Fruit fly (Drosophila melanogaster): ENCODE data around the gene CG14645.

The CG14645 gene

dm6 chr3R:4311067-4311723, 23.7 kb upstream of the CG14645 start, which contains the start of gene Suv3 (continued):
- TF ChIP-seq Med (GFP tag) = peak; percentile 65
- TF ChIP-seq disco-r (GFP tag; optimal IDR thresholded peaks at IDR 0.05) = no peak
- peak in 1 of 2 experiments; percentile 13 for TF ChIP-seq dpn (GFP tag; optimal IDR thresholded peaks at IDR 0.05)
- TF ChIP-seq otp (GFP tag; IDR thresholded peaks at IDR 0.05) = no peak
- no peak for TF ChIP-seq Six4 (GFP tag; optimal IDR thresholded peaks at IDR 0.05)
- TF ChIP-seq Hsf (GFP tag; optimal IDR thresholded peaks at IDR 0.05) = no peak
- TF ChIP-seq lola (GFP tag; optimal IDR thresholded peaks at IDR 0.05) = peak in 1 of 3 experiments; percentile 55
- no peak for TF ChIP-seq CG11093 (GFP tag; IDR thresholded peaks at IDR 0.05)
- TF ChIP-seq CG11398 (GFP tag; optimal IDR thresholded peaks at IDR 0.05) = no peak
- no peak for TF ChIP-seq CG8359 (GFP tag; optimal IDR thresholded peaks at IDR 0.05; ENCODE audit: borderline replicate concordance)
- TF ChIP-seq CG7745 (tag; optimal IDR thresholded peaks at IDR 0.05) = no peak
- TF ChIP-seq D19B (GFP tag; optimal IDR thresholded peaks at IDR 0.05) = no peak
- TF ChIP-seq dmrt99B (tag; optimal IDR thresholded peaks at IDR 0.05) = no peak
- no peak for TF ChIP-seq CG4282 (GFP tag; optimal IDR thresholded peaks at IDR 0.05)
- no peak for TF ChIP-seq hb (GFP tag; IDR thresholded peaks at IDR 0.05; ENCODE audit: partially characterized antibody)
- TF ChIP-seq CG9932 (GFP tag; IDR thresholded peaks at IDR 0.05) = peak; percentile 64
- peak; percentile 47 for TF ChIP-seq CG10543 (GFP tag; optimal IDR thresholded peaks at IDR 0.05)
- TF ChIP-seq ci (GFP tag; IDR thresholded peaks at IDR 0.05) = 0 out of 3 replicates have a peak, but pooled peaks have one; percentile 38
- no peak for TF ChIP-seq D (optimal IDR thresholded peaks at IDR 0.05)
- no peak for TF ChIP-seq D (GFP tag; optimal IDR thresholded peaks at IDR 0.05)
- no peak for TF ChIP-seq CG7271 (tag; optimal IDR thresholded peaks at IDR 0.05)
- TF ChIP-seq sqz (GFP tag; optimal IDR thresholded peaks at IDR 0.05) = no peak
- TF ChIP-seq Abd-B (GFP tag; optimal IDR thresholded peaks at IDR 0.05) = peak; percentile 33
- TF ChIP-seq nmo (GFP tag; optimal IDR thresholded peaks at IDR 0.05) = peak; percentile 60
- TF ChIP-seq CG14441 (GFP tag; IDR thresholded peaks at IDR 0.05) = no peak
- no peak for TF ChIP-seq E2f2 (GFP tag; IDR thresholded peaks at IDR 0.05)
- no peak for TF ChIP-seq br (optimal IDR thresholded peaks at IDR 0.05)
- no peak for TF ChIP-seq HHEX (GFP tag; optimal IDR thresholded peaks at IDR 0.05)
- no peak for TF ChIP-seq CG11723 (GFP tag; optimal IDR thresholded peaks at IDR 0.05)
- no peak for TF ChIP-seq ab (GFP tag; optimal IDR thresholded peaks at IDR 0.05)
- TF ChIP-seq CG11504 (tag; optimal IDR thresholded peaks at IDR 0.05) = no peak
- TF ChIP-seq tin (GFP tag; optimal IDR thresholded peaks at IDR 0.05) = peak; percentile 9
- TF ChIP-seq gt (GFP tag; IDR thresholded peaks at IDR 0.05) = no peak
- no peak for TF ChIP-seq tx (GFP tag; optimal IDR thresholded peaks at IDR 0.05)
- no peak for TF ChIP-seq CG3838 (GFP tag; optimal IDR thresholded peaks at IDR 0.05)
- peak; percentile 73 for TF ChIP-seq CG13775 (GFP tag; optimal IDR thresholded peaks at IDR 0.05)
- no peak for TF ChIP-seq CG4730 (GFP tag; IDR thresholded peaks at IDR 0.05)
- no peak for TF ChIP-seq usp (GFP tag; optimal IDR thresholded peaks at IDR 0.05)
- peak; percentile 28 for TF ChIP-seq CG30403 (GFP tag; optimal IDR thresholded peaks at IDR 0.05)
- TF ChIP-seq CG4360 (GFP tag; IDR thresholded peaks at IDR 0.05) = no peak
- TF ChIP-seq CG18599 (GFP tag; optimal IDR thresholded peaks at IDR 0.05) = no peak
- TF ChIP-seq CG7556 (GFP tag; optimal IDR thresholded peaks at IDR 0.05) = peak; percentile 26
- TF ChIP-seq slp2 (GFP tag; optimal IDR thresholded peaks at IDR 0.05) = no peak
- no peak for TF ChIP-seq ac (GFP tag; optimal IDR thresholded peaks at IDR 0.05)
- TF ChIP-seq CG12219 (GFP tag; optimal IDR thresholded peaks at IDR 0.05) = no peak
- peak; percentile 63 for TF ChIP-seq bbx (GFP tag; IDR thresholded peaks at IDR 0.05; ENCODE audit: partially characterized antibody)
- TF ChIP-seq Sry-δ (GFP tag; optimal IDR thresholded peaks at IDR 0.05) = no peak
- no peak for TF ChIP-seq aop (GFP tag; IDR thresholded peaks at IDR 0.05)
- no peak for TF ChIP-seq BtbVII (GFP tag; optimal IDR thresholded peaks at IDR 0.05)
- TF ChIP-seq CG11247 (GFP tag; IDR thresholded peaks at IDR 0.05) = peak; percentile 32; the same call in 1 of the 2 replicates
- TF ChIP-seq NK7.1 (GFP tag; optimal IDR thresholded peaks at IDR 0.05) = no peak

All from whole organism, embryonic.